Worm (Caenorhabditis elegans): ENCODE data around the gene srt-13.
"Not testable (repeated sequence)": the region's sequence is repeated elsewhere in the genome, so short reads cannot be mapped to it uniquely, and the experiment has no call there.

srt-13 gene

ce11 chrV:4219342-4219741, 30.6 kb downstream of the srt-13 start, which contains the start of gene nlp-9:
nlp-9 (plus strand) TSS chrV:4219642.
- TF ChIP-seq ztf-23 (GFP tag; IDR thresholded peaks at IDR 0.05) (no peak), med-1 (GFP tag; optimal IDR thresholded peaks at IDR 0.05; ENCODE audit: insufficient read depth) (no peak), klf-2 (GFP tag; conservative IDR thresholded peaks at IDR 0.05) (no peak), ztf-29 (GFP tag; IDR thresholded peaks at IDR 0.05) (no peak), T22C8.4 (GFP tag; IDR thresholded peaks at IDR 0.05) (no peak), cog-1 (tag; optimal IDR thresholded peaks at IDR 0.05) (no peak), ref-1 (GFP tag; conservative IDR thresholded peaks at IDR 0.05) (no peak), flt-1 (GFP tag; IDR thresholded peaks at IDR 0.05) (no peak), tab-1 (GFP tag; IDR thresholded peaks at IDR 0.05) (no peak)

- TF ChIP-seq tab-1 (GFP tag; IDR thresholded peaks at IDR 0.05) (no peak), ref-1 (GFP tag; conservative IDR thresholded peaks at IDR 0.05) (no peak), ztf-29 (GFP tag; IDR thresholded peaks at IDR 0.05) (no peak), flt-1 (GFP tag; IDR thresholded peaks at IDR 0.05) (no peak), klf-2 (GFP tag; conservative IDR thresholded peaks at IDR 0.05) (no peak), T22C8.4 (GFP tag; IDR thresholded peaks at IDR 0.05) (no peak), cog-1 (tag; optimal IDR thresholded peaks at IDR 0.05) (no peak), ztf-23 (GFP tag; IDR thresholded peaks at IDR 0.05) (no peak), med-1 (GFP tag; optimal IDR thresholded peaks at IDR 0.05; ENCODE audit: insufficient read depth) (no peak)
These were observed 31.7 kb downstream of the srt-13 start for ce11 chrV:4218268-4218667.

ce11 chrV:4216902-4217301, 33.0 kb downstream of the srt-13 start:
- TF ChIP-seq med-1 (GFP tag; optimal IDR thresholded peaks at IDR 0.05; ENCODE audit: insufficient read depth) (no peak), tab-1 (GFP tag; IDR thresholded peaks at IDR 0.05) (no peak), ztf-29 (GFP tag; IDR thresholded peaks at IDR 0.05) (no peak), T22C8.4 (GFP tag; IDR thresholded peaks at IDR 0.05) (no peak), cog-1 (tag; optimal IDR thresholded peaks at IDR 0.05) (no peak), ztf-23 (GFP tag; IDR thresholded peaks at IDR 0.05) (no peak), klf-2 (GFP tag; conservative IDR thresholded peaks at IDR 0.05) (no peak), flt-1 (GFP tag; IDR thresholded peaks at IDR 0.05) (no peak), ref-1 (GFP tag; conservative IDR thresholded peaks at IDR 0.05) (no peak)

- TF ChIP-seq ref-1 (GFP tag; conservative IDR thresholded peaks at IDR 0.05); tab-1 (GFP tag; IDR thresholded peaks at IDR 0.05); T22C8.4 (GFP tag; IDR thresholded peaks at IDR 0.05): not testable (repeated sequence)
These were observed 34.1 kb downstream of the srt-13 start, which contains the start of gene H43I07.4 for ce11 chrV:4215856-4216255. H43I07.4 (plus strand) TSS chrV:4216156.

ce11 chrV:4211521-4211920, 38.4 kb downstream of the srt-13 start:
- TF ChIP-seq ref-1 (GFP tag; conservative IDR thresholded peaks at IDR 0.05), result no peak
- no peak for TF ChIP-seq cog-1 (tag; optimal IDR thresholded peaks at IDR 0.05)
- TF ChIP-seq ztf-29 (GFP tag; IDR thresholded peaks at IDR 0.05), result no peak
- no peak for TF ChIP-seq med-1 (GFP tag; optimal IDR thresholded peaks at IDR 0.05; ENCODE audit: insufficient read depth)
- TF ChIP-seq T22C8.4 (GFP tag; IDR thresholded peaks at IDR 0.05), result no peak
- TF ChIP-seq ztf-23 (GFP tag; IDR thresholded peaks at IDR 0.05), result no peak
- TF ChIP-seq klf-2 (GFP tag; conservative IDR thresholded peaks at IDR 0.05), result no peak
- TF ChIP-seq flt-1 (GFP tag; IDR thresholded peaks at IDR 0.05), result no peak
- TF ChIP-seq tab-1 (GFP tag; IDR thresholded peaks at IDR 0.05), result no peak

- TF ChIP-seq cog-1 (tag; optimal IDR thresholded peaks at IDR 0.05) (no peak), med-1 (GFP tag; optimal IDR thresholded peaks at IDR 0.05; ENCODE audit: insufficient read depth) (no peak), T22C8.4 (GFP tag; IDR thresholded peaks at IDR 0.05) (no peak), klf-2 (GFP tag; conservative IDR thresholded peaks at IDR 0.05) (no peak), ztf-29 (GFP tag; IDR thresholded peaks at IDR 0.05) (no peak), ref-1 (GFP tag; conservative IDR thresholded peaks at IDR 0.05) (no peak), tab-1 (GFP tag; IDR thresholded peaks at IDR 0.05) (no peak), ztf-23 (GFP tag; IDR thresholded peaks at IDR 0.05) (no peak), flt-1 (GFP tag; IDR thresholded peaks at IDR 0.05) (no peak)
These were observed 45.5 kb downstream of the srt-13 start, which contains the start of gene H43I07.1 for ce11 chrV:4204421-4204820. H43I07.1 (plus strand) TSS chrV:4204721.

ce11 chrV:4199185-4199584, 50.8 kb downstream of the srt-13 start, which contains the start of gene rpac-40:
rpac-40 (plus strand) TSS chrV:4199485.
- no peak for TF ChIP-seq ref-1 (GFP tag; conservative IDR thresholded peaks at IDR 0.05)
- TF ChIP-seq med-1 (GFP tag; optimal IDR thresholded peaks at IDR 0.05; ENCODE audit: insufficient read depth), result no peak
- no peak for TF ChIP-seq klf-2 (GFP tag; conservative IDR thresholded peaks at IDR 0.05)
- TF ChIP-seq flt-1 (GFP tag; IDR thresholded peaks at IDR 0.05), result no peak
- no peak for TF ChIP-seq ztf-29 (GFP tag; IDR thresholded peaks at IDR 0.05)
- TF ChIP-seq T22C8.4 (GFP tag; IDR thresholded peaks at IDR 0.05), result no peak
